Worm (Caenorhabditis elegans) whole organism, early embryonic: ENCODE results near the gene F14E5.8.

ENCODE experiments used
- ets-7 ChIP-seq: sonication (generic microtip); optimal IDR thresholded peaks from 2 replicates; lab custom pipeline; 2016; ENCODE audit warnings: missing genotype, missing genetic modification characterization, missing compliant biosample characterization
- flt-1 ChIP-seq: fragments of 200-800 bp; sonication (Bioruptor generic); IDR thresholded peaks from 2 replicates; pipeline ENCODE4 v1.3.6; 2022; ENCODE audit warnings: missing genetic modification characterization, missing compliant biosample characterization

ce11 chrII:8382880-8383279 is 37.0 kb upstream of the F14E5.8 start:
- TF ChIP-seq flt-1 (GFP tag; lab: Robert Waterston, UW): no peak
- no peak for TF ChIP-seq ets-7
